Worm (Caenorhabditis elegans): ENCODE measurements around the gene twk-48.
A peak's percentile ranks its signal among the peaks of the same experiment; 100 is the strongest.

The twk-48 gene

ce11 chrIII:9824330-9824934, 36.1 kb upstream of the twk-48 start, which contains the start of gene lin-52 (continued):
- TF ChIP-seq C17E4.6 (GFP tag; IDR thresholded peaks at IDR 0.05) (no peak), dox-1 (GFP tag; IDR thresholded peaks at IDR 0.05) (no peak), ZK185.1 (tag; optimal IDR thresholded peaks at IDR 0.05; ENCODE audit: poor library complexity, severe bottlenecking) (peak; percentile 69), ama-1 (optimal IDR thresholded peaks at IDR 0.05) (peak; percentile 79), ama-1 (GFP tag; optimal IDR thresholded peaks at IDR 0.05) (peak in 1 of 2 experiments; percentile 8), ztf-25 (GFP tag; IDR thresholded peaks at IDR 0.05) (no peak), cebp-2 (GFP tag; IDR thresholded peaks at IDR 0.05) (no peak), die-1 (tag; optimal IDR thresholded peaks at IDR 0.05) (no peak), nfyb-1 (GFP tag; IDR thresholded peaks at IDR 0.05) (0 out of 2 replicates have a peak, but pooled peaks have one; percentile 58), chd-7 (tag; optimal IDR thresholded peaks at IDR 0.05) (peak; percentile 64), athp-1 (tag; optimal IDR thresholded peaks at IDR 0.05) (peak; percentile 56), ekl-4 (GFP tag; IDR thresholded peaks at IDR 0.05) (peak; percentile 35), F52B5.7 (tag; optimal IDR thresholded peaks at IDR 0.05) (no peak), madf-3 (GFP tag; IDR thresholded peaks at IDR 0.05) (peak; percentile 49; the same call in 1 of the 2 replicates), him-1 (tag; optimal IDR thresholded peaks at IDR 0.05) (peak; percentile 9), ceh-100 (GFP tag; IDR thresholded peaks at IDR 0.05) (0 out of 2 replicates have a peak, but pooled peaks have one; percentile 35), lin-35 (GFP tag; optimal IDR thresholded peaks at IDR 0.05) (peak in 1 of 3 experiments; percentile 47), B0035.1 (tag; optimal IDR thresholded peaks at IDR 0.05) (peak; percentile 31), gei-17 (GFP tag; optimal IDR thresholded peaks at IDR 0.05) (peak; percentile 17), lin-40 (tag; optimal IDR thresholded peaks at IDR 0.05) (peak; percentile 24), hlh-12 (tag; optimal IDR thresholded peaks at IDR 0.05) (no peak), mxl-1 (tag; optimal IDR thresholded peaks at IDR 0.05) (no peak), tbp1 (GFP tag; optimal IDR thresholded peaks at IDR 0.05) (peak; percentile 11), nhr-179 (tag; optimal IDR thresholded peaks at IDR 0.05) (peak; percentile 32), Y53G8AR.9 (GFP tag; conservative IDR thresholded peaks at IDR 0.05) (peak; percentile 90; the same call in 1 of the 2 replicates), tlf-1 (GFP tag; optimal IDR thresholded peaks at IDR 0.05) (peak; percentile 82), ceh-58 (GFP tag; IDR thresholded peaks at IDR 0.05) (no peak), attf-5 (GFP tag; optimal IDR thresholded peaks at IDR 0.05) (no peak), B0336.3 (GFP tag; IDR thresholded peaks at IDR 0.05) (peak; percentile 56; the same call in 1 of the 2 replicates), nfya-2 (GFP tag; IDR thresholded peaks at IDR 0.05) (no peak), F39B2.1 (GFP tag; IDR thresholded peaks at IDR 0.05) (0 out of 2 replicates have a peak, but pooled peaks have one; percentile 60), attf-6 (GFP tag; IDR thresholded peaks at IDR 0.05) (no peak; the same call in 1 of the 2 replicates), fkh-3 (tag; optimal IDR thresholded peaks at IDR 0.05) (peak; percentile 13), B0019.2 (GFP tag; conservative IDR thresholded peaks at IDR 0.05) (no peak), mes-4 (tag; optimal IDR thresholded peaks at IDR 0.05) (no peak)

ce11 chrIII:9825073-9825828, 35.3 kb upstream of the twk-48 start, which contains the start of gene ZK632.9:
Gene ZK632.9 (minus strand): TSS chrIII:9825432.
- peak; percentile 60 for TF ChIP-seq nhr-80 (tag; optimal IDR thresholded peaks at IDR 0.05)
- TF ChIP-seq madf-8 (GFP tag; conservative IDR thresholded peaks at IDR 0.05) = peak; percentile 38; the same call in 1 of the 2 replicates
- peak; percentile 13; the same call in 1 of the 2 replicates for TF ChIP-seq F33H1.4 (GFP tag; IDR thresholded peaks at IDR 0.05)
- TF ChIP-seq nhr-120 (GFP tag; IDR thresholded peaks at IDR 0.05) = no peak
- TF ChIP-seq zfh-2 (GFP tag; conservative IDR thresholded peaks at IDR 0.05) = peak; percentile 75
- TF ChIP-seq tbx-9 (tag; optimal IDR thresholded peaks at IDR 0.05; ENCODE audit: borderline replicate concordance) = peak; percentile 58
- no peak for TF ChIP-seq ztf-26 (tag; optimal IDR thresholded peaks at IDR 0.05)
- TF ChIP-seq madf-3 (GFP tag; IDR thresholded peaks at IDR 0.05) = peak; percentile 65; the same call in 1 of the 2 replicates
- 0 out of 2 replicates have a peak, but pooled peaks have one; percentile 6 for TF ChIP-seq B0019.2 (GFP tag; conservative IDR thresholded peaks at IDR 0.05)
- TF ChIP-seq let-607 (tag; optimal IDR thresholded peaks at IDR 0.05) = peak in 1 of 2 experiments; percentile 30
- peak; percentile 26 for TF ChIP-seq snpc-3.4 (tag; optimal IDR thresholded peaks at IDR 0.05)
- TF ChIP-seq madf-6 (GFP tag; IDR thresholded peaks at IDR 0.05) = peak; percentile 79
- TF ChIP-seq tbp1 (GFP tag; optimal IDR thresholded peaks at IDR 0.05) = peak; percentile 14
- peak; percentile 70 for TF ChIP-seq ama-1 (optimal IDR thresholded peaks at IDR 0.05)
- TF ChIP-seq ama-1 (GFP tag; optimal IDR thresholded peaks at IDR 0.05) = no peak
- peak; percentile 31 for TF ChIP-seq dox-1 (GFP tag; IDR thresholded peaks at IDR 0.05)
- no peak for TF ChIP-seq K11D2.4 (GFP tag; IDR thresholded peaks at IDR 0.05)
- TF ChIP-seq pha-4 (tag; optimal IDR thresholded peaks at IDR 0.05) = peak; percentile 23
